Worm (Caenorhabditis elegans) whole organism, late embryonic: Measurements from ENCODE around the gene W08A12.2.

ENCODE experiments used
- K09A11.1 ChIP-seq: sonication (generic microtip); optimal IDR thresholded peaks from 2 replicates; lab custom pipeline; 2017; ENCODE audit warnings: antibody characterized with exemption, mild to moderate bottlenecking, missing genetic modification characterization, missing compliant biosample characterization; ENCODE audit not compliant: insufficient read depth
- ama-1 ChIP-seq: fragments of 150-350 bp; optimal IDR thresholded peaks from 2 replicates; lab custom pipeline; 2014
- ceh-19 ChIP-seq: fragments of 200-800 bp; sonication (Bioruptor generic); optimal IDR thresholded peaks from 2 replicates; lab custom pipeline; 2018; ENCODE audit warnings: mild to moderate bottlenecking, missing genetic modification characterization, missing compliant biosample characterization
- che-1 ChIP-seq: sonication (generic microtip); optimal IDR thresholded peaks from 2 replicates; lab custom pipeline; 2016; ENCODE audit warnings: mild to moderate bottlenecking, missing genetic modification characterization, missing compliant biosample characterization
- gmeb-2 ChIP-seq: sonication (generic microtip); optimal IDR thresholded peaks from 2 replicates; lab custom pipeline; 2016; ENCODE audit warnings: missing genetic modification characterization, inconsistent platforms, missing compliant biosample characterization
- hlh-30 ChIP-seq: sonication (generic microtip); optimal IDR thresholded peaks from 2 replicates; lab custom pipeline; 2017; ENCODE audit warnings: antibody characterized with exemption, missing genetic modification characterization, missing compliant biosample characterization; ENCODE audit not compliant: insufficient read depth
- tbx-7 ChIP-seq: sonication (generic microtip); optimal IDR thresholded peaks from 2 replicates; lab custom pipeline; 2016; ENCODE audit warnings: missing genotype, missing genetic modification characterization, missing compliant biosample characterization
- ttx-3 ChIP-seq: sonication (generic microtip); optimal IDR thresholded peaks from 2 replicates; lab custom pipeline; 2016; ENCODE audit warnings: missing genetic modification reagents, missing genetic modification characterization, missing compliant biosample characterization

- TF ChIP-seq che-1 (tag; lab: Kevin White, UChicago) (no peak), gmeb-2 (tag; lab: Kevin White, UChicago) (no peak), hlh-30 (no peak), ttx-3 (no peak), tbx-7 (tag; lab: Kevin White, UChicago) (no peak), K09A11.1 (tag; lab: Kevin White, UChicago) (no peak), ceh-19 (no peak), ama-1 (lab: Kevin White, UChicago) (no peak)
Measured at ce11 chrV:3706167-3706566, 20.5 kb upstream of the W08A12.2 start.
